Fruit fly (Drosophila melanogaster) whole organism, adult: Measurements from ENCODE around the gene CG42375.

Experiments used
- CG11617 ChIP-seq: fragments of 200-800 bp; sonication (Bioruptor generic); optimal IDR thresholded peaks from 2 replicates; lab custom pipeline; 2017; ENCODE audit warnings: mild to moderate bottlenecking, missing biosample characterization, missing genetic modification reagents, missing genetic modification characterization
- CG12768 ChIP-seq: fragments of 200-800 bp; sonication (Bioruptor generic); optimal IDR thresholded peaks from 2 replicates; lab custom pipeline; 2017; ENCODE audit warnings: missing biosample characterization, missing genetic modification characterization, mild to moderate bottlenecking, moderate library complexity, missing genetic modification reagents
- CG14711 ChIP-seq: fragments of 200-800 bp; sonication (Bioruptor generic); optimal IDR thresholded peaks from 2 replicates; lab custom pipeline; 2018; ENCODE audit warnings: missing biosample characterization, mild to moderate bottlenecking, missing genetic modification characterization, moderate library complexity
- CG1620 ChIP-seq: fragments of 200-800 bp; sonication (Bioruptor generic); optimal IDR thresholded peaks from 2 replicates; lab custom pipeline; 2016; ENCODE audit warnings: missing biosample characterization, missing genetic modification characterization
- CG33017 ChIP-seq: fragments of 200-800 bp; sonication (Bioruptor generic); optimal IDR thresholded peaks from 2 replicates; lab custom pipeline; 2018; ENCODE audit warnings: missing biosample characterization, mild to moderate bottlenecking, missing genetic modification characterization, moderate library complexity
- CG5204 ChIP-seq: fragments of 200-800 bp; sonication (Bioruptor generic); optimal IDR thresholded peaks from 2 replicates; lab custom pipeline; 2016; ENCODE audit warnings: missing biosample characterization, missing genetic modification characterization
- CG7045 ChIP-seq: fragments of 200-800 bp; sonication (Bioruptor generic); optimal IDR thresholded peaks from 2 replicates; lab custom pipeline; 2017; ENCODE audit warnings: missing biosample characterization, mild to moderate bottlenecking, missing genetic modification characterization
- CG7101 ChIP-seq: fragments of 200-800 bp; sonication (Bioruptor generic); optimal IDR thresholded peaks from 2 replicates; lab custom pipeline; 2018; ENCODE audit warnings: missing biosample characterization, mild to moderate bottlenecking, missing genetic modification characterization, moderate library complexity
- Clk ChIP-seq: fragments of 200-800 bp; sonication (Bioruptor generic); optimal IDR thresholded peaks from 2 replicates; lab custom pipeline; 2017; ENCODE audit warnings: missing biosample characterization, missing genetic modification characterization
- Crg-1 ChIP-seq: fragments of 200-800 bp; sonication (Bioruptor generic); optimal IDR thresholded peaks from 2 replicates; lab custom pipeline; 2016; ENCODE audit warnings: missing biosample characterization, missing genetic modification characterization
- Hr96 ChIP-seq: fragments of 200-800 bp; sonication (Bioruptor generic); optimal IDR thresholded peaks from 2 replicates; lab custom pipeline; 2016; ENCODE audit warnings: missing biosample characterization, missing genetic modification characterization
- Mnt ChIP-seq: fragments of 200-800 bp; sonication (Bioruptor generic); optimal IDR thresholded peaks from 2 replicates; lab custom pipeline; 2016; ENCODE audit warnings: missing biosample characterization, mild to moderate bottlenecking, missing genetic modification characterization
- bab1 ChIP-seq: fragments of 200-800 bp; sonication (Bioruptor generic); optimal IDR thresholded peaks from 3 replicates; lab custom pipeline; 2019; ENCODE audit warnings: missing biosample characterization, mild to moderate bottlenecking, missing genetic modification characterization, moderate library complexity
- cic ChIP-seq: fragments of 200-800 bp; sonication (Bioruptor generic); optimal IDR thresholded peaks from 2 replicates; lab custom pipeline; 2017; ENCODE audit warnings: missing biosample characterization, mild to moderate bottlenecking, missing genetic modification characterization, moderate library complexity
- cnc ChIP-seq, 2 experiments: fragments of >200 bp; optimal IDR thresholded peaks; 2 replicates each; lab custom pipeline; 2017
- kay ChIP-seq: fragments of 200-800 bp; sonication (Bioruptor generic); peaks from one replicate; lab custom pipeline; 2016; ENCODE audit warnings: missing biosample characterization, missing genetic modification characterization, borderline replicate concordance
- ovo ChIP-seq: fragments of 200-800 bp; sonication (Bioruptor generic); optimal IDR thresholded peaks from 2 replicates; lab custom pipeline; 2016; ENCODE audit warnings: missing biosample characterization, missing genetic modification characterization
- pad ChIP-seq: fragments of 200-800 bp; sonication (Bioruptor generic); optimal IDR thresholded peaks from 3 replicates; lab custom pipeline; 2017; ENCODE audit warnings: missing biosample characterization, missing genetic modification characterization, mild to moderate bottlenecking, moderate library complexity, missing genetic modification reagents
- tj ChIP-seq: fragments of 200-800 bp; sonication (Bioruptor generic); optimal IDR thresholded peaks from 3 replicates; lab custom pipeline; 2017; ENCODE audit warnings: missing biosample characterization, mild to moderate bottlenecking, missing genetic modification characterization, moderate library complexity
- toe ChIP-seq: fragments of 200-800 bp; sonication (Bioruptor generic); optimal IDR thresholded peaks from 2 replicates; lab custom pipeline; 2016; ENCODE audit warnings: missing biosample characterization, missing genetic modification characterization

Gene CG42375

DNA sequence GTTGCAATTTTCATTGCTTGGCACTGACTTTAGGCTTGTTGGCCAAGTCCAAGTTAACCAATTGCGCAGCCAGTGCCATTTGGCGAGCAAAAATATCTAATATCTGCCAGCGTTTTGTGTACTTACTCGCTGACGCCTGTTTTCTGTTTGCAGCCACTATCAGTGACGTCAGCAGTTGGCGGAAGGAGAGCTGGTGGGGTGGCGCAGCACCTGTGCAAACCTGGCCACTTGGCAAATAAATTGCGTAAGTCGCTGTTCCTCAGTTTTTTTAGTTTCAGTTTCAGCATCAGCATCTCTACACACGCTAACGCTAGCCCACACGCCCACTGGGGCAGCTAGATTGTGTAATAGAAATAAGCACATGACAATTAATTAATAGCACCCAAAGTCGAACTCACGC, 39.6 kb downstream of the CG42375 start:
- TF ChIP-seq Mnt (peak; percentile 57), CG7045 (GFP tag; lab: Kevin White, UChicago) (peak; percentile 42), cic (GFP tag; lab: Kevin White, UChicago) (peak; percentile 14), Clk (GFP tag; lab: Kevin White, UChicago) (peak; percentile 3), CG33017 (tag; lab: Kevin White, UChicago) (peak; percentile 7), CG1620 (peak; percentile 30), CG14711 (tag; lab: Kevin White, UChicago) (no peak), CG12768 (GFP tag; lab: Kevin White, UChicago) (peak; percentile 22), ovo (GFP tag; lab: Kevin White, UChicago) (peak; percentile 13), toe (GFP tag; lab: Kevin White, UChicago) (peak; percentile 42), Crg-1 (GFP tag; lab: Kevin White, UChicago) (peak; percentile 17), CG7101 (tag; lab: Kevin White, UChicago) (peak; percentile 30), CG11617 (peak; percentile 48), CG5204 (GFP tag; lab: Kevin White, UChicago) (peak; percentile 40), kay (no peak), cnc (optimal IDR thresholded peaks at IDR 0.05; lab: Kevin White, UChicago) (no peak), bab1 (no peak), tj (GFP tag; lab: Kevin White, UChicago) (no peak), Hr96 (GFP tag; lab: Kevin White, UChicago) (peak; percentile 2), pad (GFP tag; lab: Kevin White, UChicago) (peak; percentile 18)

DNA sequence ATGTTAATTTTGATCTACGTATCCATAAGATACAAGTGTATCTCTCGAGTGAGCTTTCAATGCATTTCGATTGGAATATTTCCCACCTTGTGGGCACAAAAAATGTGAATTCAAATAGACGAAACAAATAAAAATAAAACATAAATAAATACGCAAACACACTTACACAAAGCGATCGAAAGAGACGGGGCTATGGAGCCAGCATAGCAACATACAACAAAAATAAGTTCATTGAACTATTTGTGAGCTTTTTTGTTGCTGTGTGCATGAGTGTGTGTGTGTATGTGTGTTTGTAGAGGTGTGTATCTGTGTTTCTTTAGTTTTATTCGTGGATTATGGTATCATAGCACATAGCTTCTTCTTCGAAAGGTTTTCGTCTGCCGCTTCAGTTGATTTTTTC, 41.1 kb downstream of the CG42375 start:
- TF ChIP-seq cnc (optimal IDR thresholded peaks at IDR 0.05; lab: Kevin White, UChicago) (no peak), pad (GFP tag; lab: Kevin White, UChicago) (no peak), CG11617 (no peak), Crg-1 (GFP tag; lab: Kevin White, UChicago) (no peak), CG14711 (tag; lab: Kevin White, UChicago) (no peak), CG33017 (tag; lab: Kevin White, UChicago) (no peak), Mnt (no peak), ovo (GFP tag; lab: Kevin White, UChicago) (no peak), bab1 (no peak), CG5204 (GFP tag; lab: Kevin White, UChicago) (no peak), Hr96 (GFP tag; lab: Kevin White, UChicago) (no peak), CG7045 (GFP tag; lab: Kevin White, UChicago) (no peak)

DNA sequence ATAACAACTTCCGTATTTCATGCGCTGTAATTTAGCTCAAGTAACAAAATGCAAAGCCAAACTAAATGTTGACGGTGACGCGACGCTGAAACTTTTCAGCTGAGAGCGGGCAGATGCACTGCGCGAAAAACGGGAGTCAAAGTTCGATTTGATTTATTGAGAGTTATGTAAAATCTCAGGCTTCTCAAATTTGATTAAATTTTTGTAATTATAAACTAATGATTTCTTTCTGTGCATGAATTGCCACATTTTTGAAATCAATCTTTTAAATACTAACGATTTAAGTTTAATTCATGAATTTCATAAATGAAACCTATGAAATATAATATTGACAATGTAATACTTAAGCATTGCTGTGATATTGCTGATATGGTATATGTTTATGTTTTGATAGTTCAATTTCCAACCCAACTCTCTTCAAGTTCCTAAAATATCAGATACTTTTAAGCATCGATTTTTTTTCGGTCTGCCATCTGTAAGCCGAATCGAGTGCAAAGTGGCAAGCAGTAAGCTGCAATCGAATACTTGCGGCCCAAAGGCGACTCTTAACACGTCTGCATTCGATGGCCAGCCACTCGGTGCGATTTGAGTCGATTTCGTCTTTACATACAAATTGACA, 43.3 kb downstream of the CG42375 start:
- TF ChIP-seq CG14711 (tag; lab: Kevin White, UChicago) (no peak), Clk (GFP tag; lab: Kevin White, UChicago) (no peak), bab1 (no peak), tj (GFP tag; lab: Kevin White, UChicago) (peak; percentile 60)

DNA sequence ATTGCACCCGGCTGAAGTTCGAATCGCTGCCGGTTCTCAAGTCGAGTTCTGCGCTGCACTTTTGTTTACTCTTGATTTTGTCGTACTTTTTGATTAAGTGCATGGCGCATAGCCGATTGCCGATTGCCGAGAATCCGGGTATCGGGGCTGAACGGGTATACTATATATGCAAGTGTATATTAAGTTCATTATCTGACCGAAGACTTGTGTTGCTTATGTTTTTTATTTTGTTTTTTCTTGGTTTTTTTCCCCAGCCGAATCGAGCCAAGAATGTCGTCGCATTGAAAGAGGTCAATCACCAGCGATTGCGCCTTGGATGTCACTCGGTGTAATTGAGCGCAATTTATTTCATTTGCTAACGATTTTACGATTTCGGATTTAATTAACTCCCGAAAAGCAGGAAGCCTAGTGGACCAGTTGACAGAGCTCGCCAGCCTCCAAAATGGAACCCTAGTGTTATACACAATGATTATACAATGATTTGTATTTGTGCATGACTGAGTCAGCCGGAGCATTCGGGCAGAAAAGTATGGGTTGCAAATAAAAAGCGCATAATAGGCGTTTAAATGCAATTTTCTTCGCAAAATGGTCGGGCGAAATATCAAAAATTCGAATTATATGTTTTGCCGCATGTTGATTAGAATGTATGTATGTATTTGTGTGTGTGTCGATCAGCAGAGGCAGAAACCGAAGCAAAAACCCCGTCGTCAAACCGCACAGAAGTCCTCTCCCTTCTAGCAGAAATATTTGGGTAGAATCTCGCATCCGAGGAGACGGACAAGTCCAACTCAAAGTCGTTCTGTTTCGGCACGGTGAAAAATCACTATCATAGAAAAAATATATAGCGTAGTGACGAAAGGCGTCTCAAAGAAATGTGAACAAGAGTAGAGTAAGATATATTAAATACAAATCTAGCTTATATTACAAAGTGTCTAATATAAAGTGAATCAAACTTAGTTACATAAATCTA, 48.8 kb downstream of the CG42375 start, which contains the start of gene Mst87F:
Gene Mst87F, minus strand, starts transcription at position 56 of the 970 bp plus-strand sequence.
- no peak for TF ChIP-seq Hr96 (GFP tag; lab: Kevin White, UChicago)
- TF ChIP-seq kay = peak; percentile 57
- peak; percentile 64 for TF ChIP-seq tj (GFP tag; lab: Kevin White, UChicago)
- TF ChIP-seq CG14711 (tag; lab: Kevin White, UChicago) = no peak
- TF ChIP-seq CG7045 (GFP tag; lab: Kevin White, UChicago) = no peak
- TF ChIP-seq CG5204 (GFP tag; lab: Kevin White, UChicago) = peak; percentile 11
